Worm (Caenorhabditis elegans): ENCODE results near the gene C35D10.10.

The C35D10.10 gene

DNA sequence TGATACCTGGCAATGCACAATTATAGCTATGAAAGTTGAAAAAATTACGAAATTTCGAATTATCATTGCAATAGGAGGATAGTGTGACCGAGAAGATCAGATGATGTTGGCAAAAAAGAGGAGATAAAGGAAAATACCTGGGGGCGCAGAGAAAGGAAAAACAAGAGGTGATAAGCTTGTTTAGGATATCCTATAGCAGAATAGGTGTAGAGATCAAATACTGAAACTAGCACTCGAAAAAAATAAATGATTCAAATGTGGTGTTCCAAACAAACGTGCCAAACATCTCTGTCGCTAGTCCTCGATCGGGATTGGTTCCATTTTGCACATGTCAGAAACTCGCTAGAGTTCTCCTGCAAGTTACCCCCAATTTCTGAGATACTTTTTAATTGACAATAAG, 32.2 kb downstream of the C35D10.10 start, which contains the start of gene F26A1.9:
F26A1.9 (minus strand) TSS at position 101 of the 400 bp plus-strand sequence.
- TF ChIP-seq mdl-1 (tag; optimal IDR thresholded peaks at IDR 0.05) (no peak), jun-1 (tag; optimal IDR thresholded peaks at IDR 0.05) (no peak), lin-15B (tag; optimal IDR thresholded peaks at IDR 0.05) (no peak), lin-13 (GFP tag; optimal IDR thresholded peaks at IDR 0.05) (no peak), zag-1 (tag; optimal IDR thresholded peaks at IDR 0.05) (no peak)

DNA sequence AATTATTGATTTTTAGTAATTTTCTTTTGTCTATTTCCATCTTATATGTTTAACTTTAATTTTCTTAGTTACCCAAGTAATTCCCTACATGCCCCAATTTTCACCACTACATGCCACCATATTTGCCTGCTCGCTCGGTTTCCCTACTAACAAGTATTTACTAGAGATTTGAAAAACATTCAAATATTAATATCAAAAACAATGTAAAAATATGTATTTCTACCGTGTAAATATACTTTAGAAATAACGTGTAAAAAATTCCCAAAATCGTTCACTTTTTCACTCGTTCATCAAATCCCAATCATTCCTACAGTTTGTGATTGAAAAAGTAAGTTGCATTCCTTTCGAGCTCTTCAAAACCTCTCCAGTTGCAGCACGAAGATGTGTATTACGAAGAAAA, 35.0 kb downstream of the C35D10.10 start, which contains the start of gene F26A1.3:
F26A1.3 (plus strand) TSS at position 301 of the 400 bp plus-strand sequence.
- no peak for TF ChIP-seq nhr-90 (tag; optimal IDR thresholded peaks at IDR 0.05; ENCODE audit: poor library complexity)
- TF ChIP-seq ceh-63 (GFP tag; optimal IDR thresholded peaks at IDR 0.05), result no peak
- TF ChIP-seq nhr-11 (tag; optimal IDR thresholded peaks at IDR 0.05), result no peak
- TF ChIP-seq zag-1 (tag; optimal IDR thresholded peaks at IDR 0.05), result no peak
- no peak for TF ChIP-seq jun-1 (tag; optimal IDR thresholded peaks at IDR 0.05)
- no peak for TF ChIP-seq ama-1 (optimal IDR thresholded peaks at IDR 0.05)
- no peak for TF ChIP-seq Y116A8C.19 (tag; optimal IDR thresholded peaks at IDR 0.05; ENCODE audit: borderline replicate concordance)
- no peak for TF ChIP-seq alr-1 (tag; optimal IDR thresholded peaks at IDR 0.05; ENCODE audit: borderline replicate concordance)
- TF ChIP-seq nhr-47 (tag; optimal IDR thresholded peaks at IDR 0.05), result no peak
- TF ChIP-seq rnt-1 (tag; optimal IDR thresholded peaks at IDR 0.05), result no peak

ce11 chrIII:4822140-4822539, 39.5 kb downstream of the C35D10.10 start, which contains the start of gene F26A1.8:
Gene F26A1.8, minus strand, starts transcription at chrIII:4822240.
- no peak for TF ChIP-seq dsc-1 (tag; optimal IDR thresholded peaks at IDR 0.05)

DNA sequence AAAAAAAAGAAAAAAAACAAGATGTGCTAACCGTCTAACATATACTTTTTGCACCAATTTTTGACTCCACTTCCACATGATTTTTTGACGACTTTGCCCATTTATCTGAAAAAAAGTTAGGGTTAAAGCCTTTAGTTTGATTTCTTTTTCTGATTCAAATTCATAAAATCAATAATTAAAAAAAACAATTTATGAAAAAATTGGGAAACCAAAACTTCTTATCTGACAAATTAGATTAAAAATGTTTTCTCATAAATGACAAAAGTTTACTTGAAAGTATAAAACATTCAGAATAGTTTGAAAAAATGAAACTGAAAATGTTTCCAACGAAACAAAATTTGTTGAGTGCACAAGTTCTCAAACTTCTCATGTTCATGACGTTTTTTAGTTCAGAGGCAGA, 41.8 kb downstream of the C35D10.10 start, which contains the start of gene F26A1.7:
F26A1.7 (minus strand) TSS at position 101 of the 400 bp plus-strand sequence.
- no peak for TF ChIP-seq fkh-8 (tag; optimal IDR thresholded peaks at IDR 0.05)
- TF ChIP-seq alr-1 (tag; optimal IDR thresholded peaks at IDR 0.05; ENCODE audit: borderline replicate concordance), result no peak

- TF ChIP-seq rnt-1 (tag; optimal IDR thresholded peaks at IDR 0.05) (no peak), snpc-4 (tag; optimal IDR thresholded peaks at IDR 0.05) (no peak), F16B12.6 (tag; optimal IDR thresholded peaks at IDR 0.05) (no peak), irx-1 (tag; optimal IDR thresholded peaks at IDR 0.05) (no peak), ztf-11 (tag; optimal IDR thresholded peaks at IDR 0.05) (no peak), nhr-12 (tag; optimal IDR thresholded peaks at IDR 0.05) (no peak), nhr-76 (tag; optimal IDR thresholded peaks at IDR 0.05) (no peak), lin-35 (GFP tag; optimal IDR thresholded peaks at IDR 0.05) (no peak), C34B4.2 (tag; optimal IDR thresholded peaks at IDR 0.05) (no peak), efl-1 (optimal IDR thresholded peaks at IDR 0.05) (no peak), efl-1 (GFP tag; optimal IDR thresholded peaks at IDR 0.05 in 1 of 2) (no peak), fkh-10 (GFP tag; optimal IDR thresholded peaks at IDR 0.05) (no peak), ces-1 (GFP tag; optimal IDR thresholded peaks at IDR 0.05) (no peak), nhr-77 (tag; optimal IDR thresholded peaks at IDR 0.05) (no peak), unc-62 (GFP tag; optimal IDR thresholded peaks at IDR 0.05) (no peak), ama-1 (optimal IDR thresholded peaks at IDR 0.05) (no peak), jun-1 (tag; optimal IDR thresholded peaks at IDR 0.05) (no peak)
Measured at ce11 chrIII:4817240-4817639, 44.4 kb downstream of the C35D10.10 start, which contains the start of gene F26A1.4. Gene F26A1.4, plus strand, starts transcription at chrIII:4817540.

DNA sequence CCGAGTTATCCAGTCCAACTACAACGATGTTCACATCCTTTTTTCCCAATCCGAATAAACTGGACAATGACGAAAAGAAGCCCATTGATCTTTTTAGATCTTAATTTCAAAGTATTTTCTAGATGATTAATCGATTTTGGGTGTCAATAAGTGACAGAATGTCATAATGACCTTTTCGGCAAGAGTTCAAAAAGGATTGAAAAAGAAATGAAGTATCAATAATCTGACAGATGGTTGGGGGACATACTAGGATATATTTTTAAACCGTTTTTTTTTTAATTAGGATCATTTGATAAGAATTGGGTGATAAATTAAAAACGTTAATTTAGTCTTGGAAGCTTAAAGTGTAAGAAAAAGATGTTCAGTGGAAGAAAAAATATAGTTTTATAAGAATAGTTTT, 46.9 kb downstream of the C35D10.10 start, which contains the start of gene arl-6:
arl-6 (minus strand) TSS at position 101 of the 400 bp plus-strand sequence.
- TF ChIP-seq efl-1 (optimal IDR thresholded peaks at IDR 0.05) (no peak), efl-1 (GFP tag; optimal IDR thresholded peaks at IDR 0.05 in 1 of 2) (peak in 1 of 2 experiments; percentile 49), pax-3 (tag; optimal IDR thresholded peaks at IDR 0.05) (no peak)

DNA sequence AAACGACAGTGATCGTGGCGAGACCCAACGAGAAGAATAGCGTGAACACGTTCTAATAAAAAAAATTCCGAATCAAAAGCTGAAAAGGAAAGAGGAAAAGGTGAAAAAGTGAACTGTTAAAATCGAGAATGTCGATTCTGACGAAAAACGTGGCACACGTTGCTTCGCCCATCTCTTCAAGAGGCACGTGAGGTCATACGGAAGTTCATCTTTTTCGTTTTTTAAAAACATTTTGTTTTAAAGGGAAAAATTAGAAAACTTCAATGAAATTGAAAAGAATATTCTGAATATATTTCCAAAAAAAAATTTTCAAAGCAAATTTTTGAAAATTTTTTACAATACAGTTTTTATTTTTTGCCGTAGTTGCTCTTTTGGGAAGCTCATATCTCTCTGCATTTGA, 50.4 kb downstream of the C35D10.10 start, which contains the start of gene C38D4.7:
C38D4.7 (minus strand) TSS at position 101 of the 400 bp plus-strand sequence.
- TF ChIP-seq unc-62 (GFP tag; optimal IDR thresholded peaks at IDR 0.05) (no peak), Y116A8C.19 (tag; optimal IDR thresholded peaks at IDR 0.05; ENCODE audit: borderline replicate concordance) (no peak), pag-3 (tag; optimal IDR thresholded peaks at IDR 0.05; ENCODE audit: borderline replicate concordance, insufficient read depth) (no peak), unc-98 (GFP tag; IDR thresholded peaks at IDR 0.05) (no peak), ces-1 (GFP tag; optimal IDR thresholded peaks at IDR 0.05) (no peak), fkh-10 (GFP tag; optimal IDR thresholded peaks at IDR 0.05) (no peak), mab-9 (GFP tag; IDR thresholded peaks at IDR 0.05) (no peak), nhr-20 (tag; optimal IDR thresholded peaks at IDR 0.05) (no peak), tbx-2 (tag; optimal IDR thresholded peaks at IDR 0.05) (no peak), pqm-1 (tag; optimal IDR thresholded peaks at IDR 0.05) (no peak), ceh-88 (GFP tag; IDR thresholded peaks at IDR 0.05) (no peak), C04F5.9 (tag; optimal IDR thresholded peaks at IDR 0.05) (no peak), ztf-11 (tag; optimal IDR thresholded peaks at IDR 0.05) (no peak), alr-1 (tag; optimal IDR thresholded peaks at IDR 0.05; ENCODE audit: borderline replicate concordance) (no peak), grh-1 (GFP tag; IDR thresholded peaks at IDR 0.05) (no peak), aly-2 (tag; optimal IDR thresholded peaks at IDR 0.05) (no peak), efl-1 (optimal IDR thresholded peaks at IDR 0.05) (no peak), efl-1 (GFP tag; optimal IDR thresholded peaks at IDR 0.05 in 1 of 2) (no peak)

All from whole organism, L1 larva.